Fruit fly (Drosophila melanogaster) S2 (cell line): Measurements from ENCODE around the gene AMPdeam.

Source experiments
- CG8478 ChIP-seq: fragments of >200 bp; optimal IDR thresholded peaks from 2 replicates; lab custom pipeline; 2018
- CTCF ChIP-seq, 2 experiments: fragments of >200 bp; optimal IDR thresholded peaks; 2 replicates each; lab custom pipeline; 2018

DNA sequence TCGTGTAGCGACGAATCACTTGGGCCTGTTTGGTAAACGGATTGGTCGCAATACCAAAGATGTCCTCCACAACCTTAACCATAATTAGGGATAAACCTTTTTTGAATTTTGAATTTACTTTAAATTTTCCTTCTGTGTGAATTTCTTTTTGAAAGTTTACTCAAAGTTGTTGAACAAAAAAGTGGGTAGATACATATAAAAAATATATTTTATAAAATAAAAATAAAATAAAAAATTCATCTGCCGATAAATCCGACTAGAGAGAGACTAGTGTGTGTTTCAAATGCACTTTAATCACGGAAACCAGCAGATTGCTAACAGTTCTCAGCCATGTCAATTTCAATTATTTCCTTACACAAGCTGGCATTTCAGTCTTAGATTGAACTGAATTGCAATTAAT lies 48.1 kb downstream of the AMPdeam start, which contains the start of gene CG10996:
- TF ChIP-seq CTCF (optimal IDR thresholded peaks at IDR 0.05; lab: Kevin White, UChicago): no peak
- TF ChIP-seq CG8478 (lab: Kevin White, UChicago): no peak
